Worm (Caenorhabditis elegans): ENCODE measurements around the gene Y15E3A.3.

The Y15E3A.3 gene

DNA sequence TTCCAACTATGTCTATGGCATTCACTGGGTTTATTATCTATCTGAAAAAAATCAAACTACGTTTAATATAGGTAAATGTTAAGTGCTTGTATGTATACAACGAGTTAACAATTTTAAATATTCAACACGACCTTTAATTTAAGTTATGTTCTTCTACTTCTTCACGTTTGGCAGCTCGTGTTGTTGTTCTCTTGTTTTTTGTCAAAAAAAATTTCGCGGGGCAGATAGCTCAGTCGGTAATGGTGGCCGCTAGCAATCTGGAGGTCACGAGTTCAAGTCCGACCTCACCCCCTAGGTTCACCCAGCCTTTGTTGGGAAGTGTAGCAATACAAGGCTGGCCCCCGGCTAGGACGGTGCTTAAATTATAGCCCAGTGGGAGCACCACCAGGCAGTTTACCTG is 27.3 kb upstream of the Y15E3A.3 start:
- TF ChIP-seq pqm-1 (tag; optimal IDR thresholded peaks at IDR 0.05) = no peak
- TF ChIP-seq fos-1 (tag; optimal IDR thresholded peaks at IDR 0.05) = no peak
- no peak for TF ChIP-seq fkh-2 (tag; optimal IDR thresholded peaks at IDR 0.05)
- no peak for TF ChIP-seq nhr-237 (tag; optimal IDR thresholded peaks at IDR 0.05)
- TF ChIP-seq unc-39 (tag; optimal IDR thresholded peaks at IDR 0.05) = no peak
- no peak for TF ChIP-seq egl-27 (tag; optimal IDR thresholded peaks at IDR 0.05)
- no peak for TF ChIP-seq lsy-12 (tag; optimal IDR thresholded peaks at IDR 0.05)
- TF ChIP-seq zag-1 (tag; optimal IDR thresholded peaks at IDR 0.05) = no peak
- no peak for TF ChIP-seq nhr-67 (tag; optimal IDR thresholded peaks at IDR 0.05)
- no peak for TF ChIP-seq mdl-1 (tag; optimal IDR thresholded peaks at IDR 0.05)
- no peak for TF ChIP-seq ZK546.5 (tag; optimal IDR thresholded peaks at IDR 0.05)

DNA sequence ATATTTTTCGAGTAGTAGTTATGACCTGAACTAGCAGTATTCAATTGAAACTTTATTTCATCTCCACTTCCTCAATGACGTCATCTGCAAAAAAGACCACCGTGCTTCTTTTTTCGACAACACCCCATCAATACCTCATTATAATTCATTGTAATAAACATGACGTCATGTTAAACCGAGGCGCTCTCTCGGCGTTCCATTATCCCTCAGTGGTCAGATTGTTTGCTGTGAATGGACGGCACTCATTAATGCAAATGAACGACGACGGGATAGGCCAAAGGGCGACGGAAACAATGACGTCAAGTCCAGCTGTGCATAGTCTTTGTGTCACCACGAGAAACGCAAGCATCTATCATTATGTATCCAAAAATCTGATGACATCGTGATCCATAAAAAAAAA is 22.1 kb upstream of the Y15E3A.3 start:
- TF ChIP-seq nfya-1 (tag; optimal IDR thresholded peaks at IDR 0.05; ENCODE audit: insufficient read depth) (peak; percentile 2), nhr-12 (tag; optimal IDR thresholded peaks at IDR 0.05) (no peak), jun-1 (tag; optimal IDR thresholded peaks at IDR 0.05) (no peak), egl-5 (tag; optimal IDR thresholded peaks at IDR 0.05) (peak; percentile 71), lin-39 (tag; optimal IDR thresholded peaks at IDR 0.05) (peak; percentile 4)

DNA sequence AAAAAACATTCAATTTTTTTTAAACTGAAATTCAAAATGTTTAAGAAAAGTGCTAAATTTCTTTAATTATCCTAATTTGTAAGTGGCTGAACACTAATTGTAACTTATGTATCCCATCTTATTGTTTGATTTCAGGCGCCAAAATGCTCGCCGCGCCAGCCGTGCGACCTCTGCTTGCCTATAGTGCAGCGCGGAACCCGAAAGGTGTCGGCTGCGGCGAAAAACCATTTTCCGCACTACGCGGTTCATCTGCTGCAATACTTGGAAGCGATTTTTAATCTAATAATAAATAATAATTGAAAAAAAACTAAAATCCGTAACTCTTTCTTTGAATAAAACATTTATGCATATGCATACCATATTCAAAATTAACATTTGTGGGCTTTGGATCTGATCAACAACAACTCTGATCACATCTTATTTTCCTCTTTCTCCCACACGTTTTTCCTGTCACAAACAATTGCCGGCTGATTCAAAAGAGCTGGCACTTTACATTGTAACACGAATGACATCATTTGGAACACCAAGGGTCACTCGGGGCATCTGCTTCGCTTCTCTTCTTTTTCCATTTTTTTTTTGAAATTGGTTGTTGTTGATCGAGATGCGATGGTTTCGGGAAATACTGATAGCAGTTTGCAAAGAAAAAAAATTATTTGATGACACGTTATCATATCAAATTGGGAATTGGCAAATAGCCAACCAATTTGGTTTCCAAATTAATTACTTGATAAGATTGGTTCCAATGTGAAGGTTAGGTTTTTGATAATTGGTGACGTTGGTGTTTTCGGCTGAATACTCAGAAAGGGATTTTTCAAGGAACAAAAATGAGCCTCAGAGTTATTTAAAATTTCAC is 20.0 kb upstream of the Y15E3A.3 start:
- TF ChIP-seq lin-39 (tag; optimal IDR thresholded peaks at IDR 0.05) (peak; percentile 25), nhr-12 (tag; optimal IDR thresholded peaks at IDR 0.05) (no peak), ZK546.5 (tag; optimal IDR thresholded peaks at IDR 0.05) (no peak), ceh-28 (tag; optimal IDR thresholded peaks at IDR 0.05) (peak; percentile 32), nhr-11 (tag; optimal IDR thresholded peaks at IDR 0.05) (no peak), unc-62 (GFP tag; optimal IDR thresholded peaks at IDR 0.05) (no peak), pha-4 (tag; optimal IDR thresholded peaks at IDR 0.05) (peak; percentile 33), fkh-10 (GFP tag; optimal IDR thresholded peaks at IDR 0.05) (no peak), ztf-4 (tag; optimal IDR thresholded peaks at IDR 0.05) (no peak), ceh-82 (tag; optimal IDR thresholded peaks at IDR 0.05) (no peak), snpc-4 (tag; optimal IDR thresholded peaks at IDR 0.05) (peak; percentile 94), elt-2 (tag; optimal IDR thresholded peaks at IDR 0.05) (peak; percentile 41), fos-1 (tag; optimal IDR thresholded peaks at IDR 0.05) (no peak), egl-5 (tag; optimal IDR thresholded peaks at IDR 0.05) (peak; percentile 29)

ce11 chrX:15343971-15344370 is 18.4 kb upstream of the Y15E3A.3 start:
- TF ChIP-seq elt-1 (tag; optimal IDR thresholded peaks at IDR 0.05) (no peak), hmg-11 (tag; optimal IDR thresholded peaks at IDR 0.05) (no peak), nhr-77 (tag; optimal IDR thresholded peaks at IDR 0.05) (no peak), nhr-23 (tag; optimal IDR thresholded peaks at IDR 0.05) (peak; percentile 61), ZK546.5 (tag; optimal IDR thresholded peaks at IDR 0.05) (no peak), nhr-237 (tag; optimal IDR thresholded peaks at IDR 0.05) (no peak), ceh-16 (tag; optimal IDR thresholded peaks at IDR 0.05) (no peak), lin-39 (tag; optimal IDR thresholded peaks at IDR 0.05) (no peak), jun-1 (tag; optimal IDR thresholded peaks at IDR 0.05) (no peak), zag-1 (tag; optimal IDR thresholded peaks at IDR 0.05) (no peak), egl-27 (tag; optimal IDR thresholded peaks at IDR 0.05) (no peak), ceh-9 (tag; optimal IDR thresholded peaks at IDR 0.05) (no peak), nhr-11 (tag; optimal IDR thresholded peaks at IDR 0.05) (peak; percentile 31), eor-1 (tag; optimal IDR thresholded peaks at IDR 0.05) (no peak), nhr-43 (tag; optimal IDR thresholded peaks at IDR 0.05; ENCODE audit: poor library complexity, severe bottlenecking) (peak; percentile 15), pha-4 (tag; optimal IDR thresholded peaks at IDR 0.05) (no peak), tbx-2 (tag; optimal IDR thresholded peaks at IDR 0.05) (no peak), snpc-4 (tag; optimal IDR thresholded peaks at IDR 0.05) (no peak), unc-62 (GFP tag; optimal IDR thresholded peaks at IDR 0.05) (no peak), nfya-1 (tag; optimal IDR thresholded peaks at IDR 0.05; ENCODE audit: insufficient read depth) (no peak), fos-1 (tag; optimal IDR thresholded peaks at IDR 0.05) (no peak), ceh-28 (tag; optimal IDR thresholded peaks at IDR 0.05) (peak; percentile 6)
